Worm (Caenorhabditis elegans): ENCODE measurements around the gene rpl-39.

rpl-39 gene

ce11 chrV:7804064-7804800, 28.4 kb upstream of the rpl-39 start, which contains the start of gene uvs-1 (continued):
- no peak for TF ChIP-seq aptf-3 (GFP tag; IDR thresholded peaks at IDR 0.05)
- TF ChIP-seq ZK185.1 (tag; optimal IDR thresholded peaks at IDR 0.05; ENCODE audit: poor library complexity, severe bottlenecking) = no peak
- TF ChIP-seq tbx-9 (tag; optimal IDR thresholded peaks at IDR 0.05; ENCODE audit: borderline replicate concordance) = no peak
- no peak for TF ChIP-seq hlh-26 (GFP tag; conservative IDR thresholded peaks at IDR 0.05)
- no peak for TF ChIP-seq atf-7 (tag; optimal IDR thresholded peaks at IDR 0.05)
- no peak for TF ChIP-seq hrde-1 (tag; optimal IDR thresholded peaks at IDR 0.05; ENCODE audit: borderline replicate concordance)
- peak; percentile 93 for TF ChIP-seq madf-6 (GFP tag; IDR thresholded peaks at IDR 0.05)
- no peak for TF ChIP-seq F23B12.7 (tag; optimal IDR thresholded peaks at IDR 0.05; ENCODE audit: insufficient read depth)
- TF ChIP-seq hlh-12 (tag; optimal IDR thresholded peaks at IDR 0.05) = no peak
- TF ChIP-seq attf-3 (GFP tag; conservative IDR thresholded peaks at IDR 0.05) = no peak
- TF ChIP-seq nhr-90 (tag; optimal IDR thresholded peaks at IDR 0.05) = no peak
- TF ChIP-seq ccch-3 (GFP tag; optimal IDR thresholded peaks at IDR 0.05) = no peak
- 0 out of 2 replicates have a peak, but pooled peaks have one; percentile 7 for TF ChIP-seq lin-26 (GFP tag; IDR thresholded peaks at IDR 0.05)
- no peak for TF ChIP-seq aptf-2 (GFP tag; conservative IDR thresholded peaks at IDR 0.05)

ce11 chrV:7803563-7803962, 27.7 kb upstream of the rpl-39 start:
- TF ChIP-seq nhr-27 (tag; optimal IDR thresholded peaks at IDR 0.05) = no peak
- no peak for TF ChIP-seq K12H6.12 (tag; optimal IDR thresholded peaks at IDR 0.05)
- no peak for TF ChIP-seq B0035.1 (tag; optimal IDR thresholded peaks at IDR 0.05)
- peak; percentile 71 for TF ChIP-seq lsl-1 (GFP tag; optimal IDR thresholded peaks at IDR 0.05)
- peak; percentile 80 for TF ChIP-seq F33H1.4 (GFP tag; IDR thresholded peaks at IDR 0.05)

DNA sequence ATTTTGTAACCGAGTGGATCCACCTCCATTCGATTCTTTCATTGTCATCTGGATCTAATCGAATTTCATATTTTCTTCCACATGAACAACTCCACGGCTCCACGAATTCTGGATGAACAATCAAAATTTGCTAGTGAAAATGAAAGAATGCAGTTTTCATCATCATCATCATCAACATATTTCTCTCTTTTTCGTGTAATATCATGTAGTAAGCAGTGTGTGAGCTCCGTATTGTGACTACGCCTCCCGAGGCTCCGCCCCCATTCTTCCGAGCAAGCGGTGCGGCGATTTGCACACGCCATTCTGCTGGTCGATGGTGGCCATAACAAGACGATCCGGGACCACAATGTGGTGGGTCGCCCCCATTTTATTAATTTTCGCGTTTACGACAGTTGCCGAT, 22.2 kb upstream of the rpl-39 start, which contains the start of gene ZK742.7:
TSS of gene ZK742.7 (plus strand) at position 301 of the 400 bp plus-strand sequence.
- no peak for TF ChIP-seq chd-7 (tag; optimal IDR thresholded peaks at IDR 0.05)

ce11 chrV:7793067-7793466, 17.2 kb upstream of the rpl-39 start, which contains the start of gene flp-21:
flp-21 (plus strand) TSS chrV:7793367.
- TF ChIP-seq tbp1 (GFP tag; optimal IDR thresholded peaks at IDR 0.05) = no peak
- TF ChIP-seq attf-5 (GFP tag; optimal IDR thresholded peaks at IDR 0.05) = no peak
- TF ChIP-seq ceh-27 (GFP tag; optimal IDR thresholded peaks at IDR 0.05) = no peak
- TF ChIP-seq hrde-1 (tag; optimal IDR thresholded peaks at IDR 0.05; ENCODE audit: borderline replicate concordance) = no peak
- no peak for TF ChIP-seq lag-1 (GFP tag; IDR thresholded peaks at IDR 0.05)
- TF ChIP-seq ets-4 (GFP tag; optimal IDR thresholded peaks at IDR 0.05) = no peak
- TF ChIP-seq egrh-3 (GFP tag; IDR thresholded peaks at IDR 0.05) = no peak
- no peak for TF ChIP-seq ztf-25 (GFP tag; IDR thresholded peaks at IDR 0.05)
- no peak for TF ChIP-seq aptf-2 (GFP tag; conservative IDR thresholded peaks at IDR 0.05)
- TF ChIP-seq F55B11.4 (tag; optimal IDR thresholded peaks at IDR 0.05; ENCODE audit: borderline replicate concordance, insufficient read depth) = no peak
- TF ChIP-seq him-1 (tag; optimal IDR thresholded peaks at IDR 0.05) = no peak
- TF ChIP-seq ceh-40 (GFP tag; IDR thresholded peaks at IDR 0.05) = no peak
- no peak for TF ChIP-seq lsy-27 (tag; optimal IDR thresholded peaks at IDR 0.05; ENCODE audit: borderline replicate concordance, insufficient read depth)
- TF ChIP-seq hmg-1.2 (GFP tag; IDR thresholded peaks at IDR 0.05) = no peak
- no peak for TF ChIP-seq F57A8.1 (GFP tag; optimal IDR thresholded peaks at IDR 0.05)
- TF ChIP-seq nfyb-1 (GFP tag; IDR thresholded peaks at IDR 0.05) = no peak
